Fruit fly (Drosophila melanogaster): ENCODE data around the gene Sry-beta.

The Sry-beta gene

dm6 chr3R:30061154-30061482, 21.6 kb downstream of the Sry-beta start (continued):
- TF ChIP-seq Sox102F (GFP tag; optimal IDR thresholded peaks at IDR 0.05) (peak; percentile 88), stwl (tag; optimal IDR thresholded peaks at IDR 0.05) (peak; percentile 20), Fer1 (GFP tag; optimal IDR thresholded peaks at IDR 0.05) (peak; percentile 88), dan (GFP tag; IDR thresholded peaks at IDR 0.05) (no peak), prd (optimal IDR thresholded peaks at IDR 0.05) (no peak), prd (GFP tag; IDR thresholded peaks at IDR 0.05) (peak; percentile 92), tio (GFP tag; optimal IDR thresholded peaks at IDR 0.05) (peak; percentile 69), shn (GFP tag; optimal IDR thresholded peaks at IDR 0.05) (peak; percentile 42), CG17802 (tag; optimal IDR thresholded peaks at IDR 0.05) (peak; percentile 82), CG8281 (tag; optimal IDR thresholded peaks at IDR 0.05) (peak; percentile 67), Trl (optimal IDR thresholded peaks at IDR 0.05) (peak in 1 of 2 experiments; percentile 1), Trl (GFP tag; optimal IDR thresholded peaks at IDR 0.05) (peak; percentile 92), hbn (GFP tag; IDR thresholded peaks at IDR 0.05; ENCODE audit: partially characterized antibody) (no peak), CG2129 (GFP tag; IDR thresholded peaks at IDR 0.05; ENCODE audit: partially characterized antibody) (no peak), nom (GFP tag; optimal IDR thresholded peaks at IDR 0.05) (peak; percentile 78), lola (GFP tag; optimal IDR thresholded peaks at IDR 0.05) (peak in 1 of 3 experiments; percentile 38), btn (GFP tag; optimal IDR thresholded peaks at IDR 0.05) (peak; percentile 77), CG3163 (GFP tag; optimal IDR thresholded peaks at IDR 0.05) (peak; percentile 49), gfzf (GFP tag; optimal IDR thresholded peaks at IDR 0.05) (no peak), gsb-n (tag; optimal IDR thresholded peaks at IDR 0.05) (peak; percentile 92), CG11696 (GFP tag; IDR thresholded peaks at IDR 0.05) (peak; percentile 85), MESR4 (GFP tag; optimal IDR thresholded peaks at IDR 0.05) (no peak), ato (GFP tag; IDR thresholded peaks at IDR 0.05; ENCODE audit: partially characterized antibody) (no peak), Dad (GFP tag; optimal IDR thresholded peaks at IDR 0.05) (peak; percentile 83), cad (GFP tag; optimal IDR thresholded peaks at IDR 0.05) (no peak), run (tag; optimal IDR thresholded peaks at IDR 0.05) (peak; percentile 88), hth (optimal IDR thresholded peaks at IDR 0.05) (no peak), CG2202 (tag; optimal IDR thresholded peaks at IDR 0.05) (peak; percentile 26), CG13123 (GFP tag; optimal IDR thresholded peaks at IDR 0.05) (peak; percentile 17), Atf-2 (GFP tag; optimal IDR thresholded peaks at IDR 0.05) (peak; percentile 54), sc (optimal IDR thresholded peaks at IDR 0.05) (no peak), sc (GFP tag; optimal IDR thresholded peaks at IDR 0.05) (peak; percentile 53), tin (GFP tag; optimal IDR thresholded peaks at IDR 0.05) (peak; percentile 93), mam (GFP tag; optimal IDR thresholded peaks at IDR 0.05) (peak; percentile 87), Dll (GFP tag; IDR thresholded peaks at IDR 0.05; ENCODE audit: partially characterized antibody) (no peak), CG10565 (GFP tag; optimal IDR thresholded peaks at IDR 0.05) (peak; percentile 33), slou (GFP tag; optimal IDR thresholded peaks at IDR 0.05) (peak; percentile 63), CG4328 (GFP tag; optimal IDR thresholded peaks at IDR 0.05) (peak; percentile 62), ac (GFP tag; optimal IDR thresholded peaks at IDR 0.05) (no peak), CG33557 (GFP tag; optimal IDR thresholded peaks at IDR 0.05) (no peak), CG15601 (tag; optimal IDR thresholded peaks at IDR 0.05) (peak; percentile 54), CG30020 (tag; optimal IDR thresholded peaks at IDR 0.05) (peak; percentile 60), CG12071 (GFP tag; optimal IDR thresholded peaks at IDR 0.05) (peak; percentile 89), CG16863 (GFP tag; optimal IDR thresholded peaks at IDR 0.05) (peak; percentile 73), Neu2 (GFP tag; optimal IDR thresholded peaks at IDR 0.05; ENCODE audit: borderline replicate concordance) (no peak), vnd (GFP tag; IDR thresholded peaks at IDR 0.05; ENCODE audit: partially characterized antibody) (no peak), salm (tag; optimal IDR thresholded peaks at IDR 0.05) (peak; percentile 79), az2 (GFP tag; optimal IDR thresholded peaks at IDR 0.05) (peak; percentile 76), Atf3 (GFP tag; optimal IDR thresholded peaks at IDR 0.05) (peak; percentile 64), sug (tag; optimal IDR thresholded peaks at IDR 0.05) (peak; percentile 69), gsb (GFP tag; IDR thresholded peaks at IDR 0.05) (peak; percentile 67), CG10654 (GFP tag; optimal IDR thresholded peaks at IDR 0.05) (peak; percentile 90)

Data from whole organism, embryonic.